Worm (Caenorhabditis elegans) whole organism, L4 larva: ENCODE data around the gene C50E3.11.

Experiments
- F49E8.2 ChIP-seq: sonication (generic microtip); optimal IDR thresholded peaks from 2 replicates; lab custom pipeline; 2016; ENCODE audit warnings: missing compliant biosample characterization, mild to moderate bottlenecking, missing genetic modification characterization, borderline replicate concordance
- T26A8.4 ChIP-seq: fragments of 200-800 bp; sonication (Bioruptor generic); IDR thresholded peaks from 2 replicates; pipeline ENCODE4 v1.3.6; 2022; ENCODE audit warnings: missing genetic modification characterization, missing compliant biosample characterization
- Y105C5A.15 ChIP-seq: fragments of 200-800 bp; sonication (Bioruptor generic); IDR thresholded peaks from 2 replicates; pipeline ENCODE4 v1.3.6; 2022; ENCODE audit warnings: missing genetic modification characterization, missing compliant biosample characterization
- aha-1 ChIP-seq: fragments of 150-350 bp; peaks from one replicate; lab custom pipeline; 2014; ENCODE audit warnings: missing biosample characterization, missing genetic modification characterization
- aly-2 ChIP-seq: sonication (generic microtip); optimal IDR thresholded peaks from 2 replicates; lab custom pipeline; 2018; ENCODE audit warnings: missing biosample characterization, missing genetic modification characterization
- arid-1 ChIP-seq: fragments of 200-800 bp; sonication (Bioruptor generic); conservative IDR thresholded peaks from 2 replicates; pipeline ENCODE4 v1.3.6; 2022; ENCODE audit warnings: missing genetic modification reagents, missing genetic modification characterization, missing compliant biosample characterization
- ceh-20 ChIP-seq: fragments of 200-800 bp; sonication (Bioruptor generic); IDR thresholded peaks from 2 replicates; pipeline ENCODE4 v1.3.6; 2022; ENCODE audit warnings: missing genetic modification reagents, missing genetic modification characterization, missing compliant biosample characterization
- ceh-32 ChIP-seq: sonication (generic microtip); optimal IDR thresholded peaks from 2 replicates; lab custom pipeline; 2016; ENCODE audit warnings: mild to moderate bottlenecking, missing genetic modification characterization, missing compliant biosample characterization; ENCODE audit not compliant: poor library complexity
- ceh-82 ChIP-seq: sonication (generic microtip); optimal IDR thresholded peaks from 2 replicates; lab custom pipeline; 2017; ENCODE audit warnings: missing biosample characterization, missing genetic modification characterization
- cey-2 ChIP-seq: sonication (generic microtip); optimal IDR thresholded peaks from 3 replicates; lab custom pipeline; 2017; ENCODE audit warnings: missing genetic modification characterization, mild to moderate bottlenecking, missing compliant biosample characterization, antibody characterized with exemption, borderline replicate concordance; ENCODE audit not compliant: insufficient read depth
- ctbp-1 ChIP-seq: fragments of 200-800 bp; sonication (Bioruptor generic); IDR thresholded peaks from 2 replicates; pipeline ENCODE4 v1.3.6; 2022; ENCODE audit warnings: missing genetic modification reagents, missing genetic modification characterization, missing compliant biosample characterization
- dmd-9 ChIP-seq: fragments of 200-800 bp; sonication (Bioruptor generic); IDR thresholded peaks from 2 replicates; pipeline ENCODE4 v1.3.6; 2022; ENCODE audit warnings: missing genetic modification reagents, missing genetic modification characterization, missing compliant biosample characterization
- dpl-1 ChIP-seq: fragments of 150-350 bp; optimal IDR thresholded peaks from 2 replicates; lab custom pipeline; 2014; ENCODE audit warnings: missing biosample characterization, missing genetic modification reagents, missing genetic modification characterization
- duxl-1 ChIP-seq: sonication (generic microtip); optimal IDR thresholded peaks from 2 replicates; lab custom pipeline; 2016; ENCODE audit warnings: mild to moderate bottlenecking, missing genetic modification characterization, moderate library complexity, missing compliant biosample characterization; ENCODE audit not compliant: poor library complexity
- egl-43 ChIP-seq: fragments of 200-800 bp; sonication (Bioruptor generic); IDR thresholded peaks from 2 replicates; pipeline ENCODE4 v1.3.6; 2022; ENCODE audit warnings: missing genetic modification reagents, missing genetic modification characterization, missing compliant biosample characterization
- fos-1 ChIP-seq: fragments of 150-350 bp; optimal IDR thresholded peaks from 2 replicates; lab custom pipeline; 2014; ENCODE audit warnings: missing biosample characterization, missing genetic modification characterization
- lin-1 ChIP-seq: fragments of 200-800 bp; sonication (Bioruptor generic); IDR thresholded peaks from 2 replicates; pipeline ENCODE4 v1.3.6; 2022; ENCODE audit warnings: missing genetic modification reagents, missing genetic modification characterization, missing compliant biosample characterization
- lin-15B ChIP-seq: fragments of 150-350 bp; sonication (generic microtip); optimal IDR thresholded peaks from 3 replicates; lab custom pipeline; 2014; ENCODE audit warnings: missing biosample characterization, missing genetic modification characterization
- mep-1 ChIP-seq: fragments of 150-350 bp; sonication (generic microtip); optimal IDR thresholded peaks from 3 replicates; lab custom pipeline; 2014; ENCODE audit warnings: missing biosample characterization, missing genetic modification characterization
- nhr-111 ChIP-seq: fragments of 200-800 bp; sonication (Bioruptor generic); optimal IDR thresholded peaks from 2 replicates; lab custom pipeline; 2018; ENCODE audit warnings: mild to moderate bottlenecking, missing genetic modification characterization, missing compliant biosample characterization
- nhr-25 ChIP-seq: sonication (generic microtip); optimal IDR thresholded peaks from 2 replicates; lab custom pipeline; 2017; ENCODE audit warnings: missing genetic modification characterization, mild to moderate bottlenecking, missing compliant biosample characterization, antibody characterized with exemption, moderate library complexity, borderline replicate concordance; ENCODE audit not compliant: insufficient read depth
- nhr-28 ChIP-seq: fragments of 150-350 bp; optimal IDR thresholded peaks from 2 replicates; lab custom pipeline; 2014; ENCODE audit warnings: missing biosample characterization, missing genetic modification characterization
- nhr-42 ChIP-seq: fragments of 200-800 bp; sonication (Bioruptor generic); IDR thresholded peaks from 2 replicates; pipeline ENCODE4 v1.3.6; 2022; ENCODE audit warnings: missing genetic modification characterization, missing compliant biosample characterization
- nhr-6 ChIP-seq: fragments of 150-350 bp; optimal IDR thresholded peaks from 2 replicates; lab custom pipeline; 2014; ENCODE audit warnings: missing biosample characterization, missing genetic modification characterization
- php-3 ChIP-seq: fragments of 200-800 bp; sonication (Bioruptor generic); IDR thresholded peaks from 2 replicates; pipeline ENCODE4 v1.3.6; 2022; ENCODE audit warnings: missing genetic modification reagents, missing genetic modification characterization, missing compliant biosample characterization
- spr-1 ChIP-seq: sonication (generic microtip); optimal IDR thresholded peaks from 2 replicates; lab custom pipeline; 2016; ENCODE audit warnings: mild to moderate bottlenecking, missing genetic modification characterization, missing compliant biosample characterization
- unc-39 ChIP-seq: sonication (generic microtip); optimal IDR thresholded peaks from 2 replicates; lab custom pipeline; 2017; ENCODE audit warnings: missing biosample characterization, missing genetic modification characterization
- zfp-2 ChIP-seq: sonication (generic microtip); optimal IDR thresholded peaks from 2 replicates; lab custom pipeline; 2016; ENCODE audit warnings: mild to moderate bottlenecking, missing genetic modification characterization, missing compliant biosample characterization
- zip-2 ChIP-seq: fragments of 150-350 bp; optimal IDR thresholded peaks from 2 replicates; lab custom pipeline; 2014; ENCODE audit warnings: missing biosample characterization, missing genetic modification characterization

The C50E3.11 gene

ce11 chrV:7609698-7610420 is 6.6 kb upstream of the C50E3.11 start, which contains the start of the genes folt-3 and clec-214:
TSS of gene folt-3 (minus strand) at chrV:7609748.
TSS of gene clec-214 (plus strand) at chrV:7610370.
- TF ChIP-seq dmd-9 (GFP tag; lab: Robert Waterston, UW) (no peak), nhr-28 (tag; lab: Kevin White, UChicago) (peak; percentile 80)
- TF ChIP-seq, all 104 proteins: peak for 1

- no peak for TF ChIP-seq cey-2
Measured at ce11 chrV:7604858-7605257, 1.6 kb upstream of the C50E3.11 start, which contains the start of gene clec-213. TSS of gene clec-213 (plus strand) at chrV:7605158.

DNA sequence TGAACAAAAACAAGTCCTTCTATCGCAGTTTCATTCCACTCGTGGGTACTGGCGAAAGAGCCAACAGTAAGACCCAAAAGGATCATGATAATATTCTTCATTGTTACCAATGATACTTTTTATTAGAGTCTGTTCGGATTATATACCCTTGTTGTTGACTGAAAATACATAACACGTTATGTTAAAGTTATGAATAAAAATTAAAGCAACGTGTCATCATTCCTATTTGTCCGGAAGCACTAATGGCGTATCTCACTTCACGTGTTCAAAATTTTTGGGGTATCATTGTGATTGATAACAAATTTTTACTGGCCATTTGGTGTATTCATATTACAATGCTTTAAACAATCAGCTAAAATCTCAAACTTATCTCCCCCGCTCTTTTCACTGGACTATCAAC is 1.8 kb downstream of the C50E3.11 start, which contains the start of gene scl-26:
scl-26 (minus strand) TSS at position 101 of the 400 bp plus-strand sequence.
- TF ChIP-seq ceh-32 (tag; lab: Kevin White, UChicago) (no peak), nhr-6 (tag; lab: Kevin White, UChicago) (no peak), F49E8.2 (tag; lab: Kevin White, UChicago) (no peak), duxl-1 (tag; lab: Kevin White, UChicago) (no peak), zfp-2 (tag; lab: Kevin White, UChicago) (no peak), mep-1 (tag; lab: Kevin White, UChicago) (no peak), dpl-1 (GFP tag; lab: Kevin White, UChicago) (no peak), Y105C5A.15 (GFP tag; lab: Robert Waterston, UW) (no peak), nhr-111 (GFP tag; lab: Kevin White, UChicago) (no peak)

ce11 chrV:7600149-7600548 is 3.1 kb downstream of the C50E3.11 start, which contains the start of gene C50E3.9:
TSS of gene C50E3.9 (minus strand) at chrV:7600249.
- TF ChIP-seq lin-15B (tag; lab: Kevin White, UChicago), result no peak
- TF ChIP-seq fos-1 (tag; lab: Kevin White, UChicago), result no peak
- TF ChIP-seq ctbp-1 (GFP tag; lab: Robert Waterston, UW), result no peak
- no peak for TF ChIP-seq unc-39
- no peak for TF ChIP-seq nhr-42 (GFP tag; lab: Robert Waterston, UW)
- TF ChIP-seq T26A8.4 (GFP tag; lab: Robert Waterston, UW), result no peak
- TF ChIP-seq cey-2, result no peak
- no peak for TF ChIP-seq zfp-2 (tag; lab: Kevin White, UChicago)
- TF ChIP-seq arid-1 (GFP tag; lab: Robert Waterston, UW), result no peak
- no peak for TF ChIP-seq ceh-82 (tag; lab: Kevin White, UChicago)
- TF ChIP-seq F49E8.2 (tag; lab: Kevin White, UChicago), result no peak
- TF ChIP-seq nhr-25 (tag; lab: Kevin White, UChicago), result no peak
- no peak for TF ChIP-seq ceh-20 (GFP tag; lab: Robert Waterston, UW)
- no peak for TF ChIP-seq spr-1 (tag; lab: Kevin White, UChicago)
- TF ChIP-seq egl-43 (GFP tag; lab: Robert Waterston, UW), result no peak

DNA sequence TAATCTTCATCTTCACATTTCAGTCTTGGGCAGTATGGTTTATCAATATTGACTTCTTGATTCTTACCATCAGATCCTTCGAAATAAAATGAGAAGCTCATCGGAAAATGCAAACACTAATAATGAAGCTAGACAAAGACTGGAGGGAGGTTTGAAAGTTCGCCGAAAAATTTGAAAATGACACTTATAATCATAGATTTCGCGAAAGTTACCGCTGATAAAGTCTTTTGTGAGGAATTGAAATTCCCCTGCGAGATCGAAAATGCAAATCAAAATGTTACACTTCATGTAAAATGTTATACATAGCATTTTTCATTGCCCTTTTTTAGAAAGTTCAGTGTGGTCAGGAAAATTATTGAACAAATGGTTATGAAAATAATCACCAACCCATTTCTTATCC is 5.0 kb downstream of the C50E3.11 start, which contains the start of gene C50E3.7:
C50E3.7 (minus strand) TSS at position 101 of the 400 bp plus-strand sequence.
- TF ChIP-seq lin-1 (GFP tag; lab: Robert Waterston, UW) (no peak), egl-43 (GFP tag; lab: Robert Waterston, UW) (no peak), nhr-42 (GFP tag; lab: Robert Waterston, UW) (no peak), T26A8.4 (GFP tag; lab: Robert Waterston, UW) (no peak)

ce11 chrV:7595132-7595531 is 8.2 kb downstream of the C50E3.11 start:
- TF ChIP-seq php-3 (no peak), dmd-9 (GFP tag; lab: Robert Waterston, UW) (no peak), aly-2 (tag; lab: Kevin White, UChicago) (no peak), aha-1 (tag; lab: Kevin White, UChicago) (no peak), dpl-1 (GFP tag; lab: Kevin White, UChicago) (no peak), zip-2 (tag; lab: Kevin White, UChicago) (no peak)
